Worm (Caenorhabditis elegans) whole organism, mixed stage, embryonic: ENCODE results near the gene F53A2.1.

Experiments used
- M03D4.4 ChIP-seq: sonication (generic microtip); optimal IDR thresholded peaks from 2 replicates; lab custom pipeline; 2017; ENCODE audit warnings: mild to moderate bottlenecking, missing genetic modification characterization, missing compliant biosample characterization
- bed-3 ChIP-seq: fragments of 200-800 bp; sonication (Bioruptor generic); optimal IDR thresholded peaks from 3 replicates; lab custom pipeline; 2018; ENCODE audit warnings: mild to moderate bottlenecking, missing genetic modification characterization, moderate library complexity, missing compliant biosample characterization
- blmp-1 ChIP-seq: fragments of 150-350 bp; optimal IDR thresholded peaks from 2 replicates; lab custom pipeline; 2014; ENCODE audit warnings: missing biosample characterization, missing genetic modification characterization
- ceh-39 ChIP-seq: fragments of 150-350 bp; optimal IDR thresholded peaks from 2 replicates; lab custom pipeline; 2014; ENCODE audit warnings: missing biosample characterization, missing genetic modification characterization
- ceh-43 ChIP-seq: fragments of 200-800 bp; sonication (Bioruptor generic); optimal IDR thresholded peaks from 2 replicates; lab custom pipeline; 2018; ENCODE audit warnings: mild to moderate bottlenecking, missing genetic modification characterization, moderate library complexity, missing compliant biosample characterization
- ceh-83 ChIP-seq: fragments of 200-800 bp; sonication (Bioruptor generic); optimal IDR thresholded peaks from 2 replicates; lab custom pipeline; 2018; ENCODE audit warnings: mild to moderate bottlenecking, missing genetic modification characterization, missing compliant biosample characterization
- ces-1 ChIP-seq: fragments of 150-350 bp; optimal IDR thresholded peaks from 2 replicates; lab custom pipeline; 2014; ENCODE audit warnings: missing biosample characterization, missing genetic modification reagents, missing genetic modification characterization
- cnd-1 ChIP-seq: fragments of 200-800 bp; sonication (Bioruptor generic); optimal IDR thresholded peaks from 2 replicates; lab custom pipeline; 2018; ENCODE audit warnings: mild to moderate bottlenecking, missing genetic modification characterization, missing compliant biosample characterization
- drap-1 ChIP-seq: fragments of 200-800 bp; sonication (Bioruptor generic); optimal IDR thresholded peaks from 3 replicates; lab custom pipeline; 2018; ENCODE audit warnings: mild to moderate bottlenecking, missing genetic modification characterization, missing compliant biosample characterization
- elt-1 ChIP-seq: sonication (generic microtip); optimal IDR thresholded peaks from 2 replicates; lab custom pipeline; 2017; ENCODE audit warnings: missing genetic modification characterization, mild to moderate bottlenecking, missing compliant biosample characterization, antibody characterized with exemption, moderate library complexity, borderline replicate concordance; ENCODE audit not compliant: insufficient read depth
- lin-13 ChIP-seq: fragments of 150-350 bp; optimal IDR thresholded peaks from 2 replicates; lab custom pipeline; 2014; ENCODE audit warnings: missing biosample characterization, missing genetic modification characterization
- lin-32 ChIP-seq: fragments of 200-800 bp; sonication (Bioruptor generic); optimal IDR thresholded peaks from 2 replicates; lab custom pipeline; 2018; ENCODE audit warnings: mild to moderate bottlenecking, missing genetic modification characterization, missing compliant biosample characterization
- lsy-2 ChIP-seq: fragments of 150-350 bp; optimal IDR thresholded peaks from 2 replicates; lab custom pipeline; 2014; ENCODE audit warnings: missing biosample characterization, missing genetic modification characterization
- mep-1 ChIP-seq: fragments of 150-350 bp; optimal IDR thresholded peaks from 2 replicates; lab custom pipeline; 2017; ENCODE audit warnings: missing biosample characterization, missing genetic modification reagents, missing genetic modification characterization, inconsistent platforms
- mls-2 ChIP-seq: sonication (generic microtip); optimal IDR thresholded peaks from 2 replicates; lab custom pipeline; 2016; ENCODE audit warnings: mild to moderate bottlenecking, missing genetic modification characterization, moderate library complexity, missing compliant biosample characterization
- nhr-12 ChIP-seq: fragments of 150-350 bp; optimal IDR thresholded peaks from 2 replicates; lab custom pipeline; 2014; ENCODE audit warnings: missing biosample characterization, missing genetic modification characterization
- nhr-2 ChIP-seq: fragments of 150-350 bp; optimal IDR thresholded peaks from 2 replicates; lab custom pipeline; 2014; ENCODE audit warnings: missing biosample characterization, missing genetic modification characterization
- nhr-237 ChIP-seq: fragments of 150-350 bp; optimal IDR thresholded peaks from 2 replicates; lab custom pipeline; 2014; ENCODE audit warnings: missing biosample characterization, missing genetic modification characterization
- nhr-28 ChIP-seq: fragments of 150-350 bp; optimal IDR thresholded peaks from 2 replicates; lab custom pipeline; 2014; ENCODE audit warnings: missing biosample characterization, missing genetic modification characterization
- nhr-76 ChIP-seq: sonication (generic microtip); optimal IDR thresholded peaks from 2 replicates; lab custom pipeline; 2017; ENCODE audit warnings: missing biosample characterization, missing genetic modification characterization
- pha-4 ChIP-seq: fragments of 150-350 bp; optimal IDR thresholded peaks from 2 replicates; lab custom pipeline; 2018; ENCODE audit warnings: missing biosample characterization, missing genetic modification reagents, missing genetic modification characterization
- sem-2 ChIP-seq: fragments of 200-800 bp; sonication (Bioruptor generic); optimal IDR thresholded peaks from 2 replicates; lab custom pipeline; 2018; ENCODE audit warnings: mild to moderate bottlenecking, missing genetic modification characterization, missing compliant biosample characterization
- snpc-4 ChIP-seq: fragments of 150-350 bp; optimal IDR thresholded peaks from 2 replicates; lab custom pipeline; 2014; ENCODE audit warnings: missing biosample characterization, missing genetic modification characterization
- sptf-1 ChIP-seq: sonication (generic microtip); optimal IDR thresholded peaks from 2 replicates; lab custom pipeline; 2017; ENCODE audit warnings: mild to moderate bottlenecking, missing genetic modification characterization, moderate library complexity, missing compliant biosample characterization
- unc-120 ChIP-seq: sonication (generic microtip); optimal IDR thresholded peaks from 2 replicates; lab custom pipeline; 2017; ENCODE audit warnings: missing genetic modification characterization, missing compliant biosample characterization; ENCODE audit not compliant: poor library complexity, severe bottlenecking
- unc-39 ChIP-seq: fragments of 150-350 bp; optimal IDR thresholded peaks from 2 replicates; lab custom pipeline; 2014; ENCODE audit warnings: missing biosample characterization, missing genetic modification characterization
- unc-62 ChIP-seq: fragments of 150-350 bp; optimal IDR thresholded peaks from 2 replicates; lab custom pipeline; 2014; ENCODE audit warnings: missing biosample characterization, missing genetic modification reagents, missing genetic modification characterization
- zip-8 ChIP-seq: fragments of 150-350 bp; optimal IDR thresholded peaks from 2 replicates; lab custom pipeline; 2014; ENCODE audit warnings: missing biosample characterization, missing genetic modification characterization
- ztf-11 ChIP-seq: fragments of 150-350 bp; optimal IDR thresholded peaks from 2 replicates; lab custom pipeline; 2014; ENCODE audit warnings: missing biosample characterization, missing genetic modification characterization

The F53A2.1 gene

DNA sequence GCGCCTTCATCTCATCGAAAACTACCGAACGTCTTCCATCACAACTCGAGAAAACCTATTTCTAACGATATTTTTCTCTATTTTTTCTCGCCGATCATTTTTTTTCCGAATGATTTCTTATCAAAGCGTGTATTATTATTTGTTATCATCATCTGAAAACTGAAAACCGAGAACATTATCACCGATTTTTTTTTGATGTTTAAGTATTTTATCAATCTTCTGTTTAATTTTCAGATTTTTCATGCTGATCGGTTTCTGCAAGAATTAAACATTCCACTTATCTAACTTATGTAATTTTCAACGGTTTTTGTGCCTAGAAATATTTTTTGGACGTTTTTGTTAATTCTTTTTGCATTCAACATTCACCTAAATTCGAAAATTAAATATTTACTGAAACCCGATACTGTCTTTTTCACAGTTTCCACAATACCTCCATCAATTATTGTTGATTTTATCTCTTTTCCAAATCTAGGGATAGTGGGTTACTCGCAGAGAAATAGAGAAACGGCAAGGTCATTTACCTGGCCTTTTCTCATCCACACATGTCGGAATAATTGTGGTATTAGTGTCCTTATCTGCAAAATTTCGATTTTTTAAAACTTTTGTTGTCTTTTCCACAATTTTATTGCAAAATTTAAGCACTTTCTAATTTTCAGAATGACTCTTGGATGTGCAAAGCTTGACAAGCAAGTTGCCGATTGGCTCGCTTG, 25.8 kb downstream of the F53A2.1 start, which contains the start of gene pgm-2:
TSS of gene pgm-2 (plus strand) at position 657 of the 710 bp plus-strand sequence.
- no peak for TF ChIP-seq nhr-76 (tag; lab: Kevin White, UChicago)
- no peak for TF ChIP-seq nhr-12 (tag; lab: Kevin White, UChicago)
- TF ChIP-seq M03D4.4 (tag; lab: Kevin White, UChicago): no peak
- TF ChIP-seq blmp-1 (tag; lab: Kevin White, UChicago): no peak
- peak; percentile 82 for TF ChIP-seq elt-1
- peak; percentile 35 for TF ChIP-seq nhr-2 (tag; lab: Kevin White, UChicago)

DNA sequence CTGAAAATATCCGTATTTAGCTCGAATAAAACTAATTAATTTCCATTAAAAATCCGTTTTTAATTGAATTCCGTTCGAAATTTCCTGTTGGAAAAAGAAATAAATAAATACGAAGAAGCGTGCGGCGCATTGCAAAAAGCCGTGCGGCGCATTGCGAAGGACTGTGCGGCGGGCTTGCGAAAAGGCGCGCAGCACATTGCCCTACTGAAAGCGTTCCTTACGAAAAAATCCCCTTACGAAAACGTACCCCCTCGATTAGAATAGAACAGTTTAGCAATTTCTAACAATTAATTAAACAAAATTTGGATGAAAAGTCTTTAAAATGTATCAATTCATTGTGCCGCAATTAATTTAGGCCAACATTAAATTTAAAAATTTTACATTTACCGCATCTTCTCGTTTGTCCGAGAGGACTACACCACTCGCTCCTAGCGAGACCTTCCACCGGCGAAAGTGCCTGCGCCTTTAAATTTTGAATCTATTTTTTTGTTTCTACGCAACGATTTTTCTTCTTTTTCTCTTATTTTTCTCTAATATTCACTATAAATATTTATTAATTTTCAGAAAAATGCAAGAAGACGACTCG, 28.3 kb downstream of the F53A2.1 start, which contains the start of gene npp-18:
TSS of gene npp-18 (plus strand) at position 565 of the 586 bp plus-strand sequence.
- TF ChIP-seq lin-13 (peak; percentile 16), ces-1 (peak; percentile 60), lsy-2 (peak; percentile 49), pha-4 (tag; lab: Kevin White, UChicago) (peak; percentile 13), mep-1 (tag; lab: Kevin White, UChicago) (peak; percentile 16)

DNA sequence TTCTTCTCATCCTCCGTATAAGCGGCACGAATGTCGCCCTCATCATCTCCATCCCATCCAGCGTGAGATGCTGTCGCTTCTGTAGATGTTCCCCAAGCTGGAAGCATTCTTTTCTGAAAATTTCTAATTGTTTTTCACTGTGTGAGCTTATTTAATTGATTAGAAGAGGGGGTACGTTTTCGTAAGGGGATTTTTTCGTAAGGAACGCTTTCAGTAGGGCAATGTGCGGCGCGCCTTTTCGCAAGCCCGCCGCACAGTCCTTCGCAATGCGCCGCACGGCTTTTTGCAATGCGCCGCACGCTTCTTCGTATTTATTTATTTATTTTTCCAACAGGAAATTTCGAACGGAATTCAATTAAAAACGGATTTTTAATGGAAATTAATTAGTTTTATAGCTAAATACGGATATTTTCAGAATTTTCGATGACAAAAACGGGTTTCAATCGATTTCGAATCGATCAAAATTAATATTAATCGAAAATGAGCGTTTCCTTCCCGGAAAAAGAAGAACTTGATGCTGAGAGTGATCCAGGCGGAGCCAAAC, 31.6 kb downstream of the F53A2.1 start, which contains the start of gene set-25:
TSS of gene set-25 (minus strand) at position 120 of the 544 bp plus-strand sequence.
- TF ChIP-seq sptf-1 (tag; lab: Kevin White, UChicago): peak; percentile 50
- TF ChIP-seq drap-1 (GFP tag; lab: Kevin White, UChicago): peak; percentile 14
- TF ChIP-seq ceh-43 (GFP tag; lab: Kevin White, UChicago): peak; percentile 59
- TF ChIP-seq M03D4.4 (tag; lab: Kevin White, UChicago): peak; percentile 43
- peak; percentile 51 for TF ChIP-seq mls-2 (tag; lab: Kevin White, UChicago)
- TF ChIP-seq, all 35 proteins: peak for 5; not testable (repeated sequence) for 30

DNA sequence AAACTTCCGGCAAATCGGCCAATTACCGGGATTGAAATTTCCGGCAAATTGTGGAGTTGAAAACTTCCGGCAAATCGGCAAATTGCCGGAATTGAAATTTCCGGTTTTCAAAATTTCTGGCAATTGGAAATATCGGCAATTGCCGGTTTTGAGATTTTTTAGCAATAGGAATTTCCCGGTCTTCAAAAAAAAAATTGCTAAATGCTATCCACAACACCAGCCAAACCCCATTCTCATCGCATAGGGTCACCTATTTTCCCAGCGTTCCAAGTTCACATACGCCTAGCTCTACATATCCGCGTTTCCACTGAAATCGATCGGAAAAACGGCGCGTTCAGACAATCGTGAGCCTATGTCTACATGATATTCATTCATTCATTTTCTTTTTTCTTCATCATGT, 39.2 kb downstream of the F53A2.1 start, which contains the start of gene F56A8.8:
TSS of gene F56A8.8 (plus strand) at position 301 of the 400 bp plus-strand sequence.
- TF ChIP-seq nhr-237 (no peak), sem-2 (GFP tag; lab: Kevin White, UChicago) (no peak), cnd-1 (tag; lab: Kevin White, UChicago) (no peak), blmp-1 (tag; lab: Kevin White, UChicago) (no peak), zip-8 (no peak), ztf-11 (tag; lab: Kevin White, UChicago) (no peak), pha-4 (tag; lab: Kevin White, UChicago) (no peak), ces-1 (no peak), snpc-4 (tag; lab: Kevin White, UChicago) (no peak), ceh-43 (GFP tag; lab: Kevin White, UChicago) (no peak), unc-120 (no peak), bed-3 (GFP tag; lab: Kevin White, UChicago) (no peak), unc-62 (GFP tag; lab: Kevin White, UChicago) (no peak), ceh-39 (tag; lab: Kevin White, UChicago) (no peak), unc-39 (tag; lab: Kevin White, UChicago) (no peak), elt-1 (no peak), nhr-28 (tag; lab: Kevin White, UChicago) (no peak), nhr-12 (tag; lab: Kevin White, UChicago) (no peak), ceh-83 (GFP tag; lab: Kevin White, UChicago) (no peak)

DNA sequence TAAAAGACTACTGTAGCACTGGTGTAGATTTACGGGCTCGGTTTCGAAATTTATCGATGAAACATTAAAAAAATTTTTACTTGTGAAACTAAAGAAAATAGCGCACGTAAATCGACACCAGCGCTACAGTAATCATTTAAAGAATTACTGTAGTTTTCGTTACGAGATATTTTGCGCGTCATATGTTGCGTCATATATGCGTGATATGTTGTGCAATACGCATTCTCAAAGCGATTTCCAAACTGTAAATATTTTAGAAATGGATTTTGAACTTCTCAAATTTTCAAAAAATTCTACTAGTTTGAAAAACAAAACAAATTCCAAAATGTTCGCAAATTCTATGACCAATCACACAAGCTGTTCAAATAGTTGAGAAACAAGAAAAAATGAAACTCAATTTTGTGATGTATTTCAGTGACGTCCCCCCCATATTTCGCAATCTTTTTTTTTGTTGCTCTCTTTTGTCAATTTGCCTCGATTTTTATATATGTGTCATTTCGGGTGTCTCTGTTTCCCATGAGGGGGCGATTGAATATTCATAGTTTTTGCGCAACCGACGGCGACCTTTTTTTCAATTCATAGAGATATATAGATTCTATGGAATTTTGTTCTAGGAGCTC, 46.6 kb downstream of the F53A2.1 start:
- TF ChIP-seq unc-120 (no peak), zip-8 (peak; percentile 98), pha-4 (tag; lab: Kevin White, UChicago) (no peak), lin-32 (GFP tag; lab: Kevin White, UChicago) (no peak)
